Fruit fly (Drosophila melanogaster): ENCODE results near the gene Unc-76.

Gene Unc-76

DNA sequence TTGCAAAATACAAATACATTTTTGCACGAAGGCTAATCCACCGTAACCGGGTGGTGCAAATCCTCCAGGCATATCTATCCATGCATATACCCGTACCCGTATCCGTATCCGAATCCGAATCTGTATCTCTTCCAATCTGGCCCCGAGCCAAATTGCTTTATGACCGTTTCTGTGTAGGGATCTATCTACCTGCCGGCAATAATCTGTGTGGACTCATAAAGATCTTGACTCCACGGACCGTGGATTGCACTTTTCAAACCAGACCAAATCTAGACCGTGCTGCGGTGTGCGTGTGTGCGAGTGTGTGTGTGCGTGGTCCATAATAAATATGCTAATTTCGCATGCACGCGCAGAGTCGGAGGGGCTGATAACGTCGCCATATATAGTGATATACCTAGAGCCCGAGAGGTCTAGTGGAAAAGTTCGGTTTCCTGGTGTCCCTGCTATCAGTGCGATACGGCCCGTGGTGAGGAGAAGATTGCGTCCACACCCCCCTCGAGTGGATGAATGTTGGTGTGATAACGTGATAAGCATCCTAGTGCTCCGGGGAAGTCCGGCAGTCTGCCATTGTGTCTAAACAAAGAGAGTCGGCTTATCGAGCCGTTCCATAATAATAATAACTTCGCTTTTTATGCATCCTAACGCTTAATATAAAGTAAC, 62.0 kb downstream of the Unc-76 start (continued):
- TF ChIP-seq jing (GFP tag; optimal IDR thresholded peaks at IDR 0.05) = no peak
- no peak for TF ChIP-seq ash1 (GFP tag; optimal IDR thresholded peaks at IDR 0.05)
- TF ChIP-seq CG15073 (GFP tag; optimal IDR thresholded peaks at IDR 0.05) = no peak
- no peak for TF ChIP-seq ERR (GFP tag; optimal IDR thresholded peaks at IDR 0.05)
- TF ChIP-seq Side (GFP tag; optimal IDR thresholded peaks at IDR 0.05) = no peak
- no peak for TF ChIP-seq hb (GFP tag; IDR thresholded peaks at IDR 0.05; ENCODE audit: partially characterized antibody)
- peak in 1 of 2 experiments; percentile 80 for TF ChIP-seq tll (GFP tag; optimal IDR thresholded peaks at IDR 0.05)
- TF ChIP-seq sug (tag; optimal IDR thresholded peaks at IDR 0.05) = peak; percentile 60
- no peak for TF ChIP-seq Nf-YB (GFP tag; optimal IDR thresholded peaks at IDR 0.05)
- TF ChIP-seq ci (GFP tag; IDR thresholded peaks at IDR 0.05) = no peak
- no peak for TF ChIP-seq Blimp-1 (GFP tag; optimal IDR thresholded peaks at IDR 0.05)
- TF ChIP-seq zen (tag; optimal IDR thresholded peaks at IDR 0.05) = peak; percentile 39
- TF ChIP-seq Poxn (GFP tag; IDR thresholded peaks at IDR 0.05) = no peak
- TF ChIP-seq Trl (optimal IDR thresholded peaks at IDR 0.05) = no peak
- no peak for TF ChIP-seq Trl (GFP tag; optimal IDR thresholded peaks at IDR 0.05)
- no peak for TF ChIP-seq CG31224 (GFP tag; IDR thresholded peaks at IDR 0.05)
- no peak for TF ChIP-seq br (optimal IDR thresholded peaks at IDR 0.05)
- peak; percentile 47 for TF ChIP-seq HmgZ (tag; optimal IDR thresholded peaks at IDR 0.05)
- peak; percentile 1; the same call in 1 of the 2 replicates for TF ChIP-seq Ada2b (GFP tag; IDR thresholded peaks at IDR 0.05)
- TF ChIP-seq z (GFP tag; IDR thresholded peaks at IDR 0.05) = no peak
- no peak for TF ChIP-seq NFAT (GFP tag; IDR thresholded peaks at IDR 0.05)
- no peak for TF ChIP-seq CG10462 (GFP tag; optimal IDR thresholded peaks at IDR 0.05)
- TF ChIP-seq ssp (GFP tag; IDR thresholded peaks at IDR 0.05) = no peak
- TF ChIP-seq Myb (GFP tag; optimal IDR thresholded peaks at IDR 0.05) = no peak
- no peak for TF ChIP-seq CG3407 (GFP tag; optimal IDR thresholded peaks at IDR 0.05)
- TF ChIP-seq CG6254 (GFP tag; optimal IDR thresholded peaks at IDR 0.05) = no peak
- no peak for TF ChIP-seq Hr51 (GFP tag; optimal IDR thresholded peaks at IDR 0.05)
- no peak for TF ChIP-seq CG11093 (GFP tag; IDR thresholded peaks at IDR 0.05)
- TF ChIP-seq Neu2 (GFP tag; optimal IDR thresholded peaks at IDR 0.05; ENCODE audit: borderline replicate concordance) = no peak
- TF ChIP-seq crol (GFP tag; IDR thresholded peaks at IDR 0.05) = no peak
- no peak for TF ChIP-seq CG4707 (GFP tag; optimal IDR thresholded peaks at IDR 0.05)
- peak; percentile 47 for TF ChIP-seq CG10543 (GFP tag; optimal IDR thresholded peaks at IDR 0.05)
- TF ChIP-seq Awh (GFP tag; IDR thresholded peaks at IDR 0.05) = no peak
- TF ChIP-seq CG1602 (GFP tag; optimal IDR thresholded peaks at IDR 0.05) = no peak
- TF ChIP-seq slp2 (GFP tag; optimal IDR thresholded peaks at IDR 0.05) = no peak
- no peak for TF ChIP-seq Tbp (GFP tag; optimal IDR thresholded peaks at IDR 0.05)
- TF ChIP-seq schlank (tag; optimal IDR thresholded peaks at IDR 0.05) = no peak
- no peak for TF ChIP-seq CG17361 (GFP tag; IDR thresholded peaks at IDR 0.05)
- TF ChIP-seq CG13296 (GFP tag; optimal IDR thresholded peaks at IDR 0.05) = no peak
- no peak for TF ChIP-seq CG17912 (GFP tag; optimal IDR thresholded peaks at IDR 0.05)
- no peak for TF ChIP-seq Hmx (GFP tag; optimal IDR thresholded peaks at IDR 0.05)
- TF ChIP-seq unpg (GFP tag; optimal IDR thresholded peaks at IDR 0.05) = no peak
- TF ChIP-seq CG17328 (GFP tag; IDR thresholded peaks at IDR 0.05) = no peak
- TF ChIP-seq CG15479 (GFP tag; optimal IDR thresholded peaks at IDR 0.05) = peak; percentile 96
- 0 out of 2 replicates have a peak, but pooled peaks have one; percentile 10 for TF ChIP-seq vvl (GFP tag; IDR thresholded peaks at IDR 0.05)
- no peak for TF ChIP-seq ase (GFP tag; IDR thresholded peaks at IDR 0.05)
- no peak for TF ChIP-seq pan (optimal IDR thresholded peaks at IDR 0.05)
- TF ChIP-seq pan (GFP tag; optimal IDR thresholded peaks at IDR 0.05 in 1 of 2, IDR thresholded peaks at IDR 0.05 in 1 of 2) = no peak
- no peak for TF ChIP-seq Dip2 (GFP tag; IDR thresholded peaks at IDR 0.05)
- TF ChIP-seq CG4424 (GFP tag; optimal IDR thresholded peaks at IDR 0.05) = no peak
- TF ChIP-seq CG15269 (tag; optimal IDR thresholded peaks at IDR 0.05) = no peak
- TF ChIP-seq btn (GFP tag; optimal IDR thresholded peaks at IDR 0.05) = no peak
